Worm (Caenorhabditis elegans): ENCODE results near the gene T04H1.13.
A peak's percentile ranks its signal among the peaks of the same experiment; 100 is the strongest.

Gene T04H1.13

ce11 chrV:12244980-12245742 lies at the start of gene T04H1.13, which contains the start of the genes slfl-5 and rad-50:
Gene T04H1.13 (minus strand): TSS chrV:12245030.
Gene slfl-5 (minus strand): TSS chrV:12245044.
Gene rad-50 (plus strand): TSS chrV:12245646.
- TF ChIP-seq dmd-6 (GFP tag; IDR thresholded peaks at IDR 0.05) (peak; percentile 70), daf-16 (GFP tag; optimal IDR thresholded peaks at IDR 0.05) (peak in 1 of 2 experiments; percentile 69), daf-16 (tag; optimal IDR thresholded peaks at IDR 0.05) (no peak), sdz-12 (GFP tag; optimal IDR thresholded peaks at IDR 0.05) (no peak), daf-19 (GFP tag; conservative IDR thresholded peaks at IDR 0.05) (no peak), gei-8 (GFP tag; optimal IDR thresholded peaks at IDR 0.05) (no peak), lin-1 (GFP tag; IDR thresholded peaks at IDR 0.05) (0 out of 2 replicates have a peak, but pooled peaks have one; percentile 25), cey-2 (tag; optimal IDR thresholded peaks at IDR 0.05; ENCODE audit: borderline replicate concordance, insufficient read depth) (no peak), unc-62 (GFP tag; optimal IDR thresholded peaks at IDR 0.05 in 1 of 2) (peak in 1 of 2 experiments; percentile 8), unc-62 (tag; optimal IDR thresholded peaks at IDR 0.05) (no peak), tra-1 (GFP tag; IDR thresholded peaks at IDR 0.05) (0 out of 2 replicates have a peak, but pooled peaks have one; percentile 27), ZK546.5 (tag; optimal IDR thresholded peaks at IDR 0.05) (no peak), ztf-7 (tag; optimal IDR thresholded peaks at IDR 0.05) (no peak), pha-4 (GFP tag; IDR thresholded peaks at IDR 0.05) (no peak), pha-4 (tag; optimal IDR thresholded peaks at IDR 0.05) (peak; percentile 81), mxl-2 (GFP tag; conservative IDR thresholded peaks at IDR 0.05) (no peak), mep-1 (tag; optimal IDR thresholded peaks at IDR 0.05) (no peak), dpl-1 (GFP tag; optimal IDR thresholded peaks at IDR 0.05) (no peak), mxl-3 (GFP tag; optimal IDR thresholded peaks at IDR 0.05) (no peak)

- peak in 1 of 2 experiments; percentile 79 for TF ChIP-seq unc-62 (GFP tag; optimal IDR thresholded peaks at IDR 0.05 in 1 of 2)
- no peak for TF ChIP-seq unc-62 (tag; optimal IDR thresholded peaks at IDR 0.05)
- TF ChIP-seq ceh-20 (GFP tag; IDR thresholded peaks at IDR 0.05): peak; percentile 34; the same call in 1 of the 2 replicates
- no peak for TF ChIP-seq aly-2 (tag; optimal IDR thresholded peaks at IDR 0.05)
- 0 out of 2 replicates have a peak, but pooled peaks have one; percentile 26 for TF ChIP-seq tra-1 (GFP tag; IDR thresholded peaks at IDR 0.05)
- TF ChIP-seq lin-39 (tag; optimal IDR thresholded peaks at IDR 0.05): no peak
- TF ChIP-seq nhr-28 (tag; optimal IDR thresholded peaks at IDR 0.05): peak; percentile 32
- TF ChIP-seq zip-11 (GFP tag; IDR thresholded peaks at IDR 0.05): no peak
- no peak for TF ChIP-seq dmd-6 (GFP tag; IDR thresholded peaks at IDR 0.05)
- TF ChIP-seq arid-1 (GFP tag; conservative IDR thresholded peaks at IDR 0.05): no peak
Observed at ce11 chrV:12294091-12294490, 49.3 kb upstream of the T04H1.13 start.

- TF ChIP-seq R02D3.7 (tag; optimal IDR thresholded peaks at IDR 0.05): no peak
- TF ChIP-seq fkh-10 (GFP tag; optimal IDR thresholded peaks at IDR 0.05): peak; percentile 46
- no peak for TF ChIP-seq fos-1 (tag; optimal IDR thresholded peaks at IDR 0.05)
- peak; percentile 93 for TF ChIP-seq mes-2 (tag; optimal IDR thresholded peaks at IDR 0.05; ENCODE audit: poor library complexity, severe bottlenecking)
- TF ChIP-seq lin-1 (GFP tag; IDR thresholded peaks at IDR 0.05): peak; percentile 41; the same call in 1 of the 2 replicates
- 0 out of 2 replicates have a peak, but pooled peaks have one; percentile 17 for TF ChIP-seq daf-19 (GFP tag; conservative IDR thresholded peaks at IDR 0.05)
- TF ChIP-seq dmd-6 (GFP tag; IDR thresholded peaks at IDR 0.05): peak; percentile 79
- TF ChIP-seq daf-16 (GFP tag; optimal IDR thresholded peaks at IDR 0.05): peak; percentile 33 to 50
- TF ChIP-seq daf-16 (tag; optimal IDR thresholded peaks at IDR 0.05): peak; percentile 60
- TF ChIP-seq lin-38 (GFP tag; IDR thresholded peaks at IDR 0.05): peak; percentile 88
- no peak for TF ChIP-seq ces-1 (GFP tag; optimal IDR thresholded peaks at IDR 0.05)
- TF ChIP-seq pha-4 (GFP tag; IDR thresholded peaks at IDR 0.05): peak; percentile 80; the same call in 1 of the 2 replicates
- TF ChIP-seq pha-4 (tag; optimal IDR thresholded peaks at IDR 0.05): no peak
- TF ChIP-seq ceh-28 (tag; optimal IDR thresholded peaks at IDR 0.05): no peak
- no peak for TF ChIP-seq dmd-9 (GFP tag; IDR thresholded peaks at IDR 0.05)
- no peak for TF ChIP-seq daf-12 (tag; optimal IDR thresholded peaks at IDR 0.05)
- no peak for TF ChIP-seq ZK546.5 (tag; optimal IDR thresholded peaks at IDR 0.05)
- TF ChIP-seq lir-3 (tag; optimal IDR thresholded peaks at IDR 0.05): peak; percentile 36
- TF ChIP-seq nhr-10 (tag; optimal IDR thresholded peaks at IDR 0.05): no peak
- TF ChIP-seq dmd-8 (GFP tag; IDR thresholded peaks at IDR 0.05): no peak
- TF ChIP-seq F49E8.2 (tag; optimal IDR thresholded peaks at IDR 0.05; ENCODE audit: borderline replicate concordance): peak; percentile 69
- peak; percentile 97 for TF ChIP-seq nhr-6 (tag; optimal IDR thresholded peaks at IDR 0.05)
- no peak for TF ChIP-seq zag-1 (tag; optimal IDR thresholded peaks at IDR 0.05)
- TF ChIP-seq F44E2.7 (GFP tag; IDR thresholded peaks at IDR 0.05): no peak
- TF ChIP-seq lin-13 (GFP tag; optimal IDR thresholded peaks at IDR 0.05): peak; percentile 74
- TF ChIP-seq nhr-111 (GFP tag; optimal IDR thresholded peaks at IDR 0.05): no peak
- peak in 1 of 2 experiments; percentile 8 for TF ChIP-seq mdl-1 (tag; optimal IDR thresholded peaks at IDR 0.05)
- TF ChIP-seq zfp-2 (tag; optimal IDR thresholded peaks at IDR 0.05): no peak
Observed at ce11 chrV:12291587-12291986, 46.8 kb upstream of the T04H1.13 start, which contains the start of the genes srpa-68 and srh-16. Gene srpa-68 (minus strand): TSS chrV:12291658. Gene srh-16 (plus strand): TSS chrV:12291861.

All from whole organism, L4 larva.